Fruit fly (Drosophila melanogaster) whole organism, embryonic: ENCODE results near the gene Acyp2.

ENCODE experiments used
- Abd-B ChIP-seq: fragments of 200-800 bp; sonication (Bioruptor generic); optimal IDR thresholded peaks from 2 replicates; lab custom pipeline; 2018; ENCODE audit warnings: missing biosample characterization, mild to moderate bottlenecking, missing genetic modification characterization, moderate library complexity
- Awh ChIP-seq: fragments of 200-800 bp; sonication (Bioruptor generic); IDR thresholded peaks from 2 replicates; pipeline ENCODE4, ENCODE4 v1.3.6; 2022; ENCODE audit warnings: missing biosample characterization, missing genetic modification characterization
- Bdp1 ChIP-seq: fragments of 200-800 bp; sonication (Bioruptor generic); optimal IDR thresholded peaks from 3 replicates; lab custom pipeline; 2016; ENCODE audit warnings: missing biosample characterization, missing genetic modification characterization
- Blimp-1 ChIP-seq: fragments of 200-800 bp; sonication (Bioruptor generic); optimal IDR thresholded peaks from 3 replicates; lab custom pipeline; 2018; ENCODE audit warnings: missing biosample characterization, missing genetic modification characterization, mild to moderate bottlenecking, moderate library complexity, missing genetic modification reagents
- CG10147 ChIP-seq: fragments of 200-800 bp; sonication (Bioruptor generic); optimal IDR thresholded peaks from 2 replicates; lab custom pipeline; 2019; ENCODE audit warnings: missing biosample characterization, mild to moderate bottlenecking, missing genetic modification characterization, moderate library complexity
- CG10654 ChIP-seq: fragments of 200-800 bp; sonication (Bioruptor generic); optimal IDR thresholded peaks from 2 replicates; lab custom pipeline; 2016; ENCODE audit warnings: missing biosample characterization, missing genetic modification characterization
- CG11398 ChIP-seq: fragments of 200-800 bp; sonication (Bioruptor generic); optimal IDR thresholded peaks from 2 replicates; lab custom pipeline; 2016; ENCODE audit warnings: missing biosample characterization, missing genetic modification characterization
- CG14014 ChIP-seq: fragments of 200-800 bp; sonication (Bioruptor generic); IDR thresholded peaks from 2 replicates; pipeline ENCODE4 v1.3.6; 2022; ENCODE audit warnings: missing biosample characterization, missing genetic modification characterization
- CG14667 ChIP-seq: fragments of 200-800 bp; sonication (Bioruptor generic); IDR thresholded peaks from 2 replicates; pipeline ENCODE4 v1.3.6; 2022; ENCODE audit warnings: missing biosample characterization, missing genetic modification characterization
- CG17328 ChIP-seq: fragments of 200-800 bp; sonication (Bioruptor generic); IDR thresholded peaks from 2 replicates; pipeline ENCODE4 v1.3.6; 2022; ENCODE audit warnings: missing biosample characterization, missing genetic modification characterization
- CG17359 ChIP-seq: fragments of 200-800 bp; sonication (Bioruptor generic); optimal IDR thresholded peaks from 3 replicates; lab custom pipeline; 2018; ENCODE audit warnings: missing biosample characterization, mild to moderate bottlenecking, missing genetic modification characterization, moderate library complexity
- CG2116 ChIP-seq: fragments of 200-800 bp; sonication (Bioruptor generic); optimal IDR thresholded peaks from 3 replicates; lab custom pipeline; 2018; ENCODE audit warnings: missing biosample characterization, mild to moderate bottlenecking, missing genetic modification characterization
- CG6175 ChIP-seq: fragments of 200-800 bp; sonication (Bioruptor generic); IDR thresholded peaks from 3 replicates; pipeline ENCODE4 v1.3.6; 2022; ENCODE audit warnings: missing biosample characterization, missing genetic modification characterization
- CG7556 ChIP-seq: fragments of 200-800 bp; sonication (Bioruptor generic); optimal IDR thresholded peaks from 2 replicates; lab custom pipeline; 2017; ENCODE audit warnings: missing biosample characterization, mild to moderate bottlenecking, missing genetic modification characterization
- CG8765 ChIP-seq: fragments of 200-800 bp; sonication (Bioruptor generic); IDR thresholded peaks from 2 replicates; pipeline ENCODE4 v1.3.6; 2022; ENCODE audit warnings: missing biosample characterization, missing genetic modification characterization
- CG9797 ChIP-seq: fragments of 200-800 bp; sonication (Bioruptor generic); optimal IDR thresholded peaks from 3 replicates; lab custom pipeline; 2018; ENCODE audit warnings: missing biosample characterization, mild to moderate bottlenecking, missing genetic modification characterization
- Dll ChIP-seq: fragments of 200-800 bp; sonication (Bioruptor generic); IDR thresholded peaks from 4 replicates; pipeline ENCODE4 v1.3.6; 2022; ENCODE audit warnings: missing biosample characterization, missing genetic modification characterization; ENCODE audit not compliant: partially characterized antibody
- E2f2 ChIP-seq: fragments of 200-800 bp; sonication (Bioruptor generic); IDR thresholded peaks from 2 replicates; pipeline ENCODE4 v1.3.6; 2022; ENCODE audit warnings: missing biosample characterization, missing genetic modification characterization
- Fer2 ChIP-seq: fragments of 200-800 bp; sonication (Bioruptor generic); optimal IDR thresholded peaks from 2 replicates; lab custom pipeline; 2018; ENCODE audit warnings: missing biosample characterization, mild to moderate bottlenecking, missing genetic modification characterization, moderate library complexity
- H15 ChIP-seq: fragments of 200-800 bp; sonication (Bioruptor generic); IDR thresholded peaks from 3 replicates; pipeline ENCODE4 v1.3.6; 2022; ENCODE audit warnings: missing biosample characterization, missing genetic modification characterization
- HLH3B ChIP-seq: fragments of 200-800 bp; sonication (Bioruptor generic); IDR thresholded peaks from 2 replicates; pipeline ENCODE4 v1.3.6; 2022; ENCODE audit warnings: missing biosample characterization, missing genetic modification characterization
- Hr78 ChIP-seq, 2 experiments: fragments of 200-800 bp in 1 of 2; fragments of >200 bp in 1 of 2; sonication (Bioruptor generic) in 1 of 2; optimal IDR thresholded peaks; 2 replicates each; lab custom pipeline; 2017 to 2019; ENCODE audit warnings: missing biosample characterization in 2 of 2, missing genetic modification characterization in 2 of 2, mild to moderate bottlenecking in 1 of 2, moderate library complexity in 1 of 2
- Lim3 ChIP-seq: fragments of 200-800 bp; sonication (Bioruptor generic); IDR thresholded peaks from 2 replicates; pipeline ENCODE4 v1.3.6; 2022; ENCODE audit warnings: missing biosample characterization, missing genetic modification characterization
- MBD-R2 ChIP-seq: fragments of 200-800 bp; sonication (Bioruptor generic); IDR thresholded peaks from 2 replicates; pipeline ENCODE4 v1.3.6; 2022; ENCODE audit warnings: missing biosample characterization, missing genetic modification characterization
- Oli ChIP-seq: fragments of 200-800 bp; sonication (Bioruptor generic); optimal IDR thresholded peaks from 2 replicates; lab custom pipeline; 2018; ENCODE audit warnings: missing biosample characterization, mild to moderate bottlenecking, missing genetic modification characterization, moderate library complexity
- Six4 ChIP-seq: fragments of 200-800 bp; sonication (Bioruptor generic); optimal IDR thresholded peaks from 2 replicates; lab custom pipeline; 2016; ENCODE audit warnings: missing biosample characterization, missing genetic modification characterization
- Sox102F ChIP-seq: fragments of 200-800 bp; sonication (Bioruptor generic); optimal IDR thresholded peaks from 2 replicates; lab custom pipeline; 2018; ENCODE audit warnings: missing biosample characterization, mild to moderate bottlenecking, missing genetic modification characterization, moderate library complexity
- Xbp1 ChIP-seq: fragments of 200-800 bp; sonication (Bioruptor generic); optimal IDR thresholded peaks from 3 replicates; lab custom pipeline; 2016; ENCODE audit warnings: missing biosample characterization, mild to moderate bottlenecking, missing genetic modification characterization
- amos ChIP-seq: fragments of 200-800 bp; sonication (Bioruptor generic); IDR thresholded peaks from 2 replicates; pipeline ENCODE4 v1.3.6; 2022; ENCODE audit warnings: missing biosample characterization, missing genetic modification characterization; ENCODE audit not compliant: partially characterized antibody
- ap ChIP-seq: fragments of 200-800 bp; sonication (Bioruptor generic); IDR thresholded peaks from 2 replicates; pipeline ENCODE4 v1.3.6; 2022; ENCODE audit warnings: missing biosample characterization, missing genetic modification characterization
- bbx ChIP-seq: fragments of 200-800 bp; sonication (Bioruptor generic); IDR thresholded peaks from 2 replicates; pipeline ENCODE4 v1.3.6; 2022; ENCODE audit warnings: missing biosample characterization, missing genetic modification characterization; ENCODE audit not compliant: partially characterized antibody
- dm ChIP-seq: fragments of 200-800 bp; sonication (Bioruptor generic); optimal IDR thresholded peaks from 3 replicates; lab custom pipeline; 2016; ENCODE audit warnings: missing biosample characterization, missing genetic modification characterization
- dmrt99B ChIP-seq: fragments of 200-800 bp; sonication (Bioruptor generic); optimal IDR thresholded peaks from 2 replicates; lab custom pipeline; 2018; ENCODE audit warnings: missing biosample characterization, mild to moderate bottlenecking, missing genetic modification characterization, moderate library complexity
- jing ChIP-seq: fragments of 200-800 bp; sonication (Bioruptor generic); optimal IDR thresholded peaks from 2 replicates; lab custom pipeline; 2018; ENCODE audit warnings: missing biosample characterization, mild to moderate bottlenecking, missing genetic modification characterization
- kni ChIP-seq: fragments of 200-800 bp; sonication (Bioruptor generic); optimal IDR thresholded peaks from 3 replicates; lab custom pipeline; 2017; ENCODE audit warnings: mild to moderate bottlenecking, missing biosample characterization, missing genetic modification reagents, missing genetic modification characterization
- knrl ChIP-seq: fragments of 200-800 bp; sonication (Bioruptor generic); IDR thresholded peaks from 3 replicates; pipeline ENCODE4 v1.3.6; 2022; ENCODE audit warnings: missing biosample characterization, missing genetic modification characterization; ENCODE audit not compliant: partially characterized antibody
- mirr ChIP-seq: fragments of 200-800 bp; sonication (Bioruptor generic); optimal IDR thresholded peaks from 3 replicates; lab custom pipeline; 2018; ENCODE audit warnings: missing biosample characterization, mild to moderate bottlenecking, missing genetic modification characterization
- oc ChIP-seq: fragments of 200-800 bp; sonication (Bioruptor generic); optimal IDR thresholded peaks from 2 replicates; lab custom pipeline; 2018; ENCODE audit warnings: missing biosample characterization, mild to moderate bottlenecking, missing genetic modification characterization, moderate library complexity
- pita ChIP-seq: fragments of 200-800 bp; sonication (Bioruptor generic); optimal IDR thresholded peaks from 2 replicates; lab custom pipeline; 2017; ENCODE audit warnings: missing biosample characterization, mild to moderate bottlenecking, missing genetic modification characterization
- pnt ChIP-seq: fragments of 200-800 bp; sonication (Bioruptor generic); optimal IDR thresholded peaks from 3 replicates; lab custom pipeline; 2016; ENCODE audit warnings: missing biosample characterization, missing genetic modification characterization
- run ChIP-seq: fragments of 200-800 bp; sonication (Bioruptor generic); optimal IDR thresholded peaks from 3 replicates; lab custom pipeline; 2018; ENCODE audit warnings: missing biosample characterization, mild to moderate bottlenecking, missing genetic modification characterization
- sd ChIP-seq: fragments of 200-800 bp; sonication (Bioruptor generic); optimal IDR thresholded peaks from 3 replicates; lab custom pipeline; 2018; ENCODE audit warnings: missing biosample characterization, mild to moderate bottlenecking, missing genetic modification characterization, moderate library complexity
- sens ChIP-seq: fragments of 200-800 bp; sonication (Bioruptor generic); peaks from one replicate; lab custom pipeline; 2016; ENCODE audit warnings: missing biosample characterization, missing genetic modification characterization
- seq ChIP-seq: fragments of 200-800 bp; sonication (Bioruptor generic); IDR thresholded peaks from 2 replicates; pipeline ENCODE4 v1.3.6; 2022; ENCODE audit warnings: missing biosample characterization, missing genetic modification characterization
- sr ChIP-seq: fragments of 200-800 bp; sonication (Bioruptor generic); IDR thresholded peaks from 3 replicates; pipeline ENCODE4 v1.3.6; 2022; ENCODE audit warnings: missing biosample characterization, missing genetic modification characterization
- tio ChIP-seq: fragments of 200-800 bp; sonication (Bioruptor generic); optimal IDR thresholded peaks from 2 replicates; lab custom pipeline; 2017; ENCODE audit warnings: missing biosample characterization, missing genetic modification characterization, inconsistent platforms
- unpg ChIP-seq: fragments of 200-800 bp; sonication (Bioruptor generic); optimal IDR thresholded peaks from 3 replicates; lab custom pipeline; 2018; ENCODE audit warnings: missing biosample characterization, mild to moderate bottlenecking, missing genetic modification characterization, moderate library complexity
- zen2 ChIP-seq: fragments of 200-800 bp; sonication (Bioruptor generic); IDR thresholded peaks from 3 replicates; pipeline ENCODE4 v1.3.6; 2022; ENCODE audit warnings: missing biosample characterization, missing genetic modification characterization; ENCODE audit not compliant: partially characterized antibody

The Acyp2 gene

DNA sequence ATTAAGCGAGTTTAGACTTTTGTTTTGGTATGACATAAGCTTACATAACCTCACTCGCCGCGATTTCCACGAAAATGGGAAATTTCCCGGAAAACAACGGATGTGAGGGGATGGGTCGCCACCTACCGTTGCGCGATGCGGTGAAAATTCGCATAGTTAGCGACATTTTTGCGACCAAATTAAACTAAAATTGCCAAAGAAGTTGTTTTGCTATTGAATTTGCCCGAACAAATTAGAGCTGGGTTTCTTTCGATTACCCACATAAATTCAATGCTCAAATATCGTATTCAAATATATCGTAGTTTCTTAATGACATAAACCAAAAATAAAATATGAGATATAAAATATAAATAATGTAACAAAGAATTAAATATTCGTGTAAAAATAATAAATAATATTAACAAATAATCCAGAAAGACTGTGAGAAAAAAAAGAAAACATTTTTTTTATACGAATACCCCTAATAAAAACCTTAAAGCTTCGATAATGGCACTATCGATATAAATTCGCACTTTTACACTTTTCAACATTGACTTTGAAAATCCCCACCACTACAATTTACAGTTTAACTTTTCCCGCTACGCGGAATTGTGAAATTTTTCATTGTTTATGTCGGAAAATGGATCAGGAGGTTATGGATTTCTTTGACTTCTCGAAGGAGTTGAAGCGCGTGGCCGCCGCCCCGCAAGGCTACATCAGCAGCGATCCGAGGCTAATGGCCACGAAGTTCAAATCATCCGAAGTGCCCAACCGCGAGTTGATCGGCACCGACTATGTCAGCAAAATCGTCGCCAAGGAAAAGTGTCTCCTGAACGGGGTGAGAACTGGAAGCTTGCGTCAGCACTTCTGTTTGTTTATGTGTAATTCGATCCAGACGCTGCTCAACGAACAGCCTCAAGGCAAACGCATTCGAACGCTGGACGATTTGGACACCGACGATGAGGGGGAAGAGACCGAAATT lies 44.7 kb downstream of the Acyp2 start, which contains the start of the genes ND-23 and spn-E (continued):
- TF ChIP-seq dm (GFP tag; lab: Kevin White, UChicago) (no peak), bbx (peak; percentile 64), CG11398 (GFP tag; lab: Kevin White, UChicago) (no peak), unpg (GFP tag; lab: Kevin White, UChicago) (peak; percentile 58), pnt (GFP tag; lab: Kevin White, UChicago) (no peak), oc (tag; lab: Kevin White, UChicago) (no peak), jing (GFP tag; lab: Kevin White, UChicago) (no peak), E2f2 (GFP tag; lab: Robert Waterston, UW) (peak; percentile 89), MBD-R2 (GFP tag; lab: Robert Waterston, UW) (peak; percentile 30), Oli (tag; lab: Kevin White, UChicago) (peak; percentile 11), dmrt99B (tag; lab: Kevin White, UChicago) (no peak), Blimp-1 (GFP tag; lab: Kevin White, UChicago) (no peak), seq (GFP tag; lab: Robert Waterston, UW) (no peak), CG14667 (GFP tag; lab: Robert Waterston, UW) (0 out of 2 replicates have a peak, but pooled peaks have one; percentile 15), run (tag; lab: Kevin White, UChicago) (no peak), Sox102F (peak; percentile 59), pita (GFP tag; lab: Kevin White, UChicago) (no peak), CG17359 (peak; percentile 28), Hr78 (GFP tag; optimal IDR thresholded peaks at IDR 0.05; lab: Kevin White, UChicago) (no peak), sr (GFP tag; lab: Robert Waterston, UW) (no peak), CG2116 (GFP tag; lab: Kevin White, UChicago) (peak; percentile 76), H15 (GFP tag; lab: Robert Waterston, UW) (no peak), CG14014 (no peak), CG7556 (GFP tag; lab: Kevin White, UChicago) (peak; percentile 44), Six4 (no peak), Fer2 (tag; lab: Kevin White, UChicago) (peak; percentile 53), sd (tag; lab: Kevin White, UChicago) (no peak), kni (GFP tag; lab: Kevin White, UChicago) (no peak), sens (peak; percentile 33), Dll (GFP tag; lab: Robert Waterston, UW) (peak; percentile 94), Lim3 (GFP tag; lab: Robert Waterston, UW) (no peak), Awh (no peak), CG9797 (GFP tag; lab: Kevin White, UChicago) (no peak), ap (GFP tag; lab: Robert Waterston, UW) (no peak), Xbp1 (GFP tag; lab: Kevin White, UChicago) (peak; percentile 45), zen2 (peak; percentile 10; the same call in 1 of the 3 replicates), CG10147 (GFP tag; lab: Kevin White, UChicago) (no peak), HLH3B (GFP tag; lab: Robert Waterston, UW) (0 out of 2 replicates have a peak, but pooled peaks have one; percentile 16), Abd-B (GFP tag; lab: Kevin White, UChicago) (peak; percentile 46), tio (GFP tag; lab: Kevin White, UChicago) (no peak), knrl (peak; percentile 86), mirr (no peak), Bdp1 (no peak), amos (GFP tag; lab: Robert Waterston, UW) (peak; percentile 69), CG8765 (GFP tag; lab: Robert Waterston, UW) (no peak), CG10654 (GFP tag; lab: Kevin White, UChicago) (peak; percentile 27), CG6175 (GFP tag; lab: Robert Waterston, UW) (no peak), CG17328 (GFP tag; lab: Robert Waterston, UW) (peak; percentile 51; the same call in 1 of the 2 replicates)
